Fruit fly (Drosophila melanogaster) whole organism, embryonic: Measurements from ENCODE around the gene Nopp140.

Source experiments
- Awh ChIP-seq: fragments of 200-800 bp; sonication (Bioruptor generic); IDR thresholded peaks from 2 replicates; pipeline ENCODE4, ENCODE4 v1.3.6; 2022; ENCODE audit warnings: missing biosample characterization, missing genetic modification characterization
- Bteb2 ChIP-seq: fragments of 200-800 bp; sonication (Bioruptor generic); optimal IDR thresholded peaks from 2 replicates; lab custom pipeline; 2016; ENCODE audit warnings: missing biosample characterization, missing genetic modification characterization
- CG1024 ChIP-seq: fragments of 200-800 bp; sonication (Bioruptor generic); IDR thresholded peaks from 2 replicates; pipeline ENCODE4 v1.3.6; 2022; ENCODE audit warnings: missing biosample characterization, missing genetic modification characterization
- CG10274 ChIP-seq: fragments of 200-800 bp; sonication (Bioruptor generic); optimal IDR thresholded peaks from 3 replicates; lab custom pipeline; 2017; ENCODE audit warnings: missing biosample characterization, mild to moderate bottlenecking, missing genetic modification characterization
- CG10654 ChIP-seq: fragments of 200-800 bp; sonication (Bioruptor generic); optimal IDR thresholded peaks from 2 replicates; lab custom pipeline; 2016; ENCODE audit warnings: missing biosample characterization, missing genetic modification characterization
- CG14050 ChIP-seq: fragments of 200-800 bp; sonication (Bioruptor generic); IDR thresholded peaks from 3 replicates; pipeline ENCODE4 v1.3.6; 2022; ENCODE audit warnings: missing biosample characterization, missing genetic modification characterization
- CG14441 ChIP-seq: fragments of 200-800 bp; sonication (Bioruptor generic); IDR thresholded peaks from 2 replicates; pipeline ENCODE4 v1.3.6; 2022; ENCODE audit warnings: missing biosample characterization, missing genetic modification characterization
- CG15011 ChIP-seq: fragments of 200-800 bp; sonication (Bioruptor generic); optimal IDR thresholded peaks from 3 replicates; lab custom pipeline; 2018; ENCODE audit warnings: missing biosample characterization, mild to moderate bottlenecking, missing genetic modification characterization
- CG15073 ChIP-seq: fragments of 200-800 bp; sonication (Bioruptor generic); optimal IDR thresholded peaks from 2 replicates; lab custom pipeline; 2016; ENCODE audit warnings: missing biosample characterization, missing genetic modification characterization
- CG1647 ChIP-seq: fragments of 200-800 bp; sonication (Bioruptor generic); optimal IDR thresholded peaks from 3 replicates; lab custom pipeline; 2016; ENCODE audit warnings: missing biosample characterization, missing genetic modification characterization
- CG16815 ChIP-seq: fragments of 200-800 bp; sonication (Bioruptor generic); optimal IDR thresholded peaks from 3 replicates; lab custom pipeline; 2017; ENCODE audit warnings: missing biosample characterization, mild to moderate bottlenecking, missing genetic modification characterization
- CG1792 ChIP-seq: fragments of 200-800 bp; sonication (Bioruptor generic); optimal IDR thresholded peaks from 2 replicates; lab custom pipeline; 2016; ENCODE audit warnings: missing biosample characterization, missing genetic modification characterization
- CG30020 ChIP-seq: fragments of 200-800 bp; optimal IDR thresholded peaks from 2 replicates; lab custom pipeline; 2019; ENCODE audit warnings: missing biosample characterization, mild to moderate bottlenecking, missing genetic modification characterization, moderate library complexity
- CG6175 ChIP-seq: fragments of 200-800 bp; sonication (Bioruptor generic); IDR thresholded peaks from 3 replicates; pipeline ENCODE4 v1.3.6; 2022; ENCODE audit warnings: missing biosample characterization, missing genetic modification characterization
- CG6272 ChIP-seq: fragments of 200-800 bp; sonication (Bioruptor generic); IDR thresholded peaks from 2 replicates; pipeline ENCODE4 v1.3.6; 2022; ENCODE audit warnings: missing biosample characterization, missing genetic modification characterization
- CG7745 ChIP-seq: fragments of 200-800 bp; sonication (Bioruptor generic); optimal IDR thresholded peaks from 2 replicates; lab custom pipeline; 2018; ENCODE audit warnings: missing biosample characterization, mild to moderate bottlenecking, missing genetic modification characterization, moderate library complexity
- CG7786 ChIP-seq: fragments of 200-800 bp; sonication (Bioruptor generic); optimal IDR thresholded peaks from 2 replicates; lab custom pipeline; 2016; ENCODE audit warnings: missing biosample characterization, missing genetic modification characterization
- CG8924 ChIP-seq: fragments of 200-800 bp; optimal IDR thresholded peaks from 3 replicates; lab custom pipeline; 2019; ENCODE audit warnings: missing biosample characterization, mild to moderate bottlenecking, missing genetic modification characterization, moderate library complexity
- CG9215 ChIP-seq: fragments of 200-800 bp; sonication (Bioruptor generic); IDR thresholded peaks from 2 replicates; pipeline ENCODE4 v1.3.6; 2022; ENCODE audit warnings: missing biosample characterization, missing genetic modification characterization
- Camta ChIP-seq: fragments of 200-800 bp; sonication (Bioruptor generic); optimal IDR thresholded peaks from 2 replicates; lab custom pipeline; 2016; ENCODE audit warnings: missing biosample characterization, missing genetic modification characterization
- Dek ChIP-seq: fragments of 200-800 bp; sonication (Bioruptor generic); optimal IDR thresholded peaks from 3 replicates; lab custom pipeline; 2019; ENCODE audit warnings: missing biosample characterization, mild to moderate bottlenecking, missing genetic modification characterization, moderate library complexity
- Doc3 ChIP-seq: fragments of 200-800 bp; sonication (Bioruptor generic); IDR thresholded peaks from 3 replicates; pipeline ENCODE4 v1.3.6; 2022; ENCODE audit warnings: missing biosample characterization, missing genetic modification characterization; ENCODE audit not compliant: partially characterized antibody
- HLHmδ ChIP-seq: fragments of 200-800 bp; sonication (Bioruptor generic); optimal IDR thresholded peaks from 2 replicates; lab custom pipeline; 2018; ENCODE audit warnings: missing biosample characterization, mild to moderate bottlenecking, missing genetic modification characterization, moderate library complexity
- Hmx ChIP-seq: fragments of 200-800 bp; sonication (Bioruptor generic); optimal IDR thresholded peaks from 2 replicates; lab custom pipeline; 2016; ENCODE audit warnings: missing biosample characterization, missing genetic modification characterization
- Hr51 ChIP-seq, 2 experiments: fragments of 200-800 bp; sonication (Bioruptor generic); optimal IDR thresholded peaks; 2 replicates in 1 of 2; 3 replicates in 1 of 2; lab custom pipeline; 2016 to 2018; ENCODE audit warnings: missing biosample characterization in 2 of 2, missing genetic modification characterization in 2 of 2, mild to moderate bottlenecking in 1 of 2, moderate library complexity in 1 of 2
- Jarid2 ChIP-seq: fragments of 200-800 bp; sonication (Bioruptor generic); optimal IDR thresholded peaks from 3 replicates; lab custom pipeline; 2017; ENCODE audit warnings: mild to moderate bottlenecking, missing biosample characterization, missing genetic modification reagents, missing genetic modification characterization
- MTF-1 ChIP-seq: fragments of 200-800 bp; sonication (Bioruptor generic); optimal IDR thresholded peaks from 2 replicates; lab custom pipeline; 2018; ENCODE audit warnings: missing biosample characterization, mild to moderate bottlenecking, missing genetic modification characterization, borderline replicate concordance
- Med ChIP-seq: fragments of 200-800 bp; sonication (Bioruptor generic); peaks from one replicate; lab custom pipeline; 2016; ENCODE audit warnings: missing biosample characterization, missing genetic modification characterization, mild to moderate bottlenecking, inconsistent platforms, moderate library complexity
- Myb ChIP-seq: fragments of 200-800 bp; sonication (Bioruptor generic); optimal IDR thresholded peaks from 2 replicates; lab custom pipeline; 2016; ENCODE audit warnings: missing biosample characterization, missing genetic modification characterization
- NC2β ChIP-seq: fragments of 200-800 bp; sonication (Bioruptor generic); optimal IDR thresholded peaks from 2 replicates; lab custom pipeline; 2016; ENCODE audit warnings: missing biosample characterization, missing genetic modification characterization
- NfI ChIP-seq: fragments of 200-800 bp; sonication (Bioruptor generic); optimal IDR thresholded peaks from 3 replicates; lab custom pipeline; 2018; ENCODE audit warnings: missing biosample characterization, mild to moderate bottlenecking, missing genetic modification characterization, moderate library complexity
- Rfx ChIP-seq: fragments of 200-800 bp; sonication (Bioruptor generic); IDR thresholded peaks from 2 replicates; pipeline ENCODE4 v1.3.6; 2022; ENCODE audit warnings: missing biosample characterization, missing genetic modification characterization
- bsh ChIP-seq, 2 experiments: fragments of 200-800 bp; sonication (Bioruptor generic); optimal IDR thresholded peaks; 2 replicates each; lab custom pipeline; 2017 to 2018; ENCODE audit warnings: mild to moderate bottlenecking in 2 of 2, missing biosample characterization in 2 of 2, missing genetic modification characterization in 2 of 2, moderate library complexity in 1 of 2
- cas ChIP-seq: fragments of 200-800 bp; sonication (Bioruptor generic); IDR thresholded peaks from 2 replicates; pipeline ENCODE4 v1.3.6; 2022; ENCODE audit warnings: missing biosample characterization, missing genetic modification characterization
- chif ChIP-seq, 2 experiments: fragments of 200-800 bp; sonication (Bioruptor generic); optimal IDR thresholded peaks; 3 replicates each; lab custom pipeline; 2016; ENCODE audit warnings: missing biosample characterization in 2 of 2, missing genetic modification characterization in 2 of 2
- croc ChIP-seq: fragments of 200-800 bp; sonication (Bioruptor generic); conservative IDR thresholded peaks from 3 replicates; pipeline ENCODE4 v1.3.6; 2022; ENCODE audit warnings: missing biosample characterization, missing genetic modification characterization
- da ChIP-seq: fragments of 200-800 bp; sonication (Bioruptor generic); optimal IDR thresholded peaks from 2 replicates; lab custom pipeline; 2016; ENCODE audit warnings: missing biosample characterization, missing genetic modification characterization
- dati ChIP-seq: fragments of 200-800 bp; sonication (Bioruptor generic); IDR thresholded peaks from 2 replicates; pipeline ENCODE4 v1.3.6; 2022; ENCODE audit warnings: missing biosample characterization, missing genetic modification characterization
- gsb ChIP-seq: fragments of 200-800 bp; sonication (Bioruptor generic); IDR thresholded peaks from 2 replicates; pipeline ENCODE4 v1.3.6; 2022; ENCODE audit warnings: missing biosample characterization, missing genetic modification characterization
- luna ChIP-seq: fragments of 200-800 bp; sonication (Bioruptor generic); optimal IDR thresholded peaks from 2 replicates; lab custom pipeline; 2016; ENCODE audit warnings: missing biosample characterization, missing genetic modification characterization
- maf-S ChIP-seq: fragments of 200-800 bp; sonication (Bioruptor generic); optimal IDR thresholded peaks from 2 replicates; lab custom pipeline; 2016; ENCODE audit warnings: missing biosample characterization, missing genetic modification characterization
- mirr ChIP-seq: fragments of 200-800 bp; sonication (Bioruptor generic); optimal IDR thresholded peaks from 3 replicates; lab custom pipeline; 2018; ENCODE audit warnings: missing biosample characterization, mild to moderate bottlenecking, missing genetic modification characterization
- nerfin-1 ChIP-seq: fragments of 200-800 bp; sonication (Bioruptor generic); optimal IDR thresholded peaks from 3 replicates; lab custom pipeline; 2019; ENCODE audit warnings: missing biosample characterization, mild to moderate bottlenecking, missing genetic modification characterization, moderate library complexity
- pan ChIP-seq, 4 experiments: fragments of >200 bp in 3 of 4; fragments of 200-800 bp in 1 of 4; sonication (Bioruptor generic) in 1 of 4; optimal IDR thresholded peaks in 3 of 4; IDR thresholded peaks in 1 of 4; 2 replicates each; pipeline versions ENCODE4 v1.3.6 to Lab custom; 2017 to 2022; ENCODE audit warnings: missing biosample characterization in 2 of 4, missing genetic modification characterization in 2 of 4, mixed read lengths in 1 of 4
- prd ChIP-seq, 3 experiments: fragments of >200 bp in 2 of 3; fragments of 200-800 bp in 1 of 3; sonication (Bioruptor generic) in 1 of 3; optimal IDR thresholded peaks in 2 of 3; IDR thresholded peaks in 1 of 3; 2 replicates in 2 of 3; 3 replicates in 1 of 3; pipeline versions ENCODE4 v1.3.6 to Lab custom; 2017 to 2022; ENCODE audit warnings: missing biosample characterization in 1 of 3, missing genetic modification characterization in 1 of 3
- repo ChIP-seq: fragments of 200-800 bp; sonication (Bioruptor generic); optimal IDR thresholded peaks from 2 replicates; lab custom pipeline; 2016; ENCODE audit warnings: missing biosample characterization, missing genetic modification characterization
- slp2 ChIP-seq: fragments of 200-800 bp; sonication (Bioruptor generic); optimal IDR thresholded peaks from 2 replicates; lab custom pipeline; 2016; ENCODE audit warnings: missing biosample characterization, missing genetic modification characterization
- stc ChIP-seq: fragments of 200-800 bp; sonication (Bioruptor generic); IDR thresholded peaks from 2 replicates; pipeline ENCODE4 v1.3.6; 2022; ENCODE audit warnings: missing biosample characterization, missing genetic modification characterization
- tin ChIP-seq: fragments of 200-800 bp; sonication (Bioruptor generic); optimal IDR thresholded peaks from 3 replicates; lab custom pipeline; 2016; ENCODE audit warnings: missing biosample characterization, missing genetic modification characterization
- zfh1 ChIP-seq: fragments of 200-800 bp; sonication (Bioruptor generic); IDR thresholded peaks from 3 replicates; pipeline ENCODE4 v1.3.6; 2022; ENCODE audit warnings: missing biosample characterization, missing genetic modification characterization

Gene Nopp140

dm6 chr3L:21879344-21879743, 46.8 kb downstream of the Nopp140 start (continued):
- peak; percentile 82 for TF ChIP-seq HLHmδ
- peak in 1 of 2 experiments; percentile 58 for TF ChIP-seq bsh (GFP tag; optimal IDR thresholded peaks at IDR 0.05; lab: Kevin White, UChicago)
- no peak for TF ChIP-seq Hmx
- peak; percentile 43 for TF ChIP-seq CG8924 (tag; lab: Kevin White, UChicago)
- no peak for TF ChIP-seq Awh (GFP tag; lab: Robert Waterston, UW)
- TF ChIP-seq dati (GFP tag; lab: Robert Waterston, UW): no peak
- TF ChIP-seq Med (GFP tag; lab: Kevin White, UChicago): peak; percentile 90
- peak; percentile 63 for TF ChIP-seq nerfin-1 (tag; lab: Kevin White, UChicago)
- TF ChIP-seq MTF-1 (GFP tag; lab: Kevin White, UChicago): peak; percentile 57
- TF ChIP-seq NfI (GFP tag; lab: Kevin White, UChicago): no peak
- TF ChIP-seq CG10274 (GFP tag; lab: Kevin White, UChicago): no peak
- TF ChIP-seq croc: no peak
- peak; percentile 13 for TF ChIP-seq CG7786 (GFP tag; lab: Kevin White, UChicago)
- 0 out of 3 replicates have a peak, but pooled peaks have one; percentile 38 for TF ChIP-seq Doc3 (GFP tag; lab: Robert Waterston, UW)
- no peak for TF ChIP-seq CG9215 (GFP tag; lab: Robert Waterston, UW)
- no peak for TF ChIP-seq CG15011 (GFP tag; lab: Kevin White, UChicago)
- no peak for TF ChIP-seq CG1647
- peak; percentile 47 for TF ChIP-seq mirr (GFP tag; lab: Kevin White, UChicago)
- no peak for TF ChIP-seq Dek (tag; lab: Kevin White, UChicago)
- peak; percentile 12 for TF ChIP-seq maf-S (GFP tag; lab: Kevin White, UChicago)
- peak; percentile 43 for TF ChIP-seq repo
- no peak for TF ChIP-seq CG14441
- no peak for TF ChIP-seq Bteb2 (GFP tag; lab: Kevin White, UChicago)
- TF ChIP-seq CG10654 (GFP tag; lab: Kevin White, UChicago): no peak
- no peak for TF ChIP-seq gsb (GFP tag; lab: Robert Waterston, UW)
- TF ChIP-seq cas (GFP tag; lab: Robert Waterston, UW): no peak; the same call in 1 of the 2 replicates
- peak; percentile 90 for TF ChIP-seq Jarid2 (GFP tag; lab: Kevin White, UChicago)
- no peak for TF ChIP-seq CG14050
- TF ChIP-seq zfh1 (GFP tag; lab: Robert Waterston, UW): peak; percentile 54; the same call in 2 of the 3 replicates
- TF ChIP-seq da (GFP tag; lab: Kevin White, UChicago): no peak
- TF ChIP-seq CG15073 (GFP tag; lab: Kevin White, UChicago): no peak
- TF ChIP-seq chif (GFP tag; optimal IDR thresholded peaks at IDR 0.05; lab: Kevin White, UChicago): no peak
- TF ChIP-seq CG1024: no peak; the same call in 1 of the 2 replicates
- TF ChIP-seq tin: no peak
- peak; percentile 2 for TF ChIP-seq Camta (GFP tag; lab: Kevin White, UChicago)
- no peak for TF ChIP-seq CG6175 (GFP tag; lab: Robert Waterston, UW)
- no peak for TF ChIP-seq CG7745 (tag; lab: Kevin White, UChicago)
- no peak for TF ChIP-seq CG1792 (GFP tag; lab: Kevin White, UChicago)
- TF ChIP-seq CG6272 (GFP tag; lab: Robert Waterston, UW): no peak
- TF ChIP-seq CG30020 (tag; lab: Kevin White, UChicago): no peak
- TF ChIP-seq Hr51 (GFP tag; optimal IDR thresholded peaks at IDR 0.05; lab: Kevin White, UChicago): no peak
- peak; percentile 48; the same call in 1 of the 2 replicates for TF ChIP-seq stc
- no peak for TF ChIP-seq Myb (GFP tag; lab: Kevin White, UChicago)
- TF ChIP-seq CG16815 (GFP tag; lab: Kevin White, UChicago): no peak
- TF ChIP-seq NC2β (GFP tag; lab: Kevin White, UChicago): peak; percentile 8
- no peak for TF ChIP-seq prd (optimal IDR thresholded peaks at IDR 0.05; lab: Kevin White, UChicago)
- no peak for TF ChIP-seq prd (GFP tag; IDR thresholded peaks at IDR 0.05; lab: Robert Waterston, UW)
- TF ChIP-seq pan (optimal IDR thresholded peaks at IDR 0.05; lab: Kevin White, UChicago): no peak
- TF ChIP-seq pan (GFP tag; optimal IDR thresholded peaks at IDR 0.05 in 1 of 2, IDR thresholded peaks at IDR 0.05 in 1 of 2): peak in 1 of 2 experiments; percentile 54
- peak; percentile 63 for TF ChIP-seq Rfx (GFP tag; lab: Robert Waterston, UW)
- TF ChIP-seq slp2 (GFP tag; lab: Kevin White, UChicago): no peak
- TF ChIP-seq luna (GFP tag; lab: Kevin White, UChicago): no peak
